Fruit fly (Drosophila melanogaster): ENCODE measurements around the gene schlank.

schlank gene

dm6 chrX:6304203-6304602 lies 37.2 kb upstream of the schlank start:
- TF ChIP-seq CG15710 (tag; optimal IDR thresholded peaks at IDR 0.05), result peak; percentile 10
- no peak for TF ChIP-seq CG8159 (tag; optimal IDR thresholded peaks at IDR 0.05)
- no peak for TF ChIP-seq CG12605 (GFP tag; IDR thresholded peaks at IDR 0.05)
- TF ChIP-seq CG9948 (tag; optimal IDR thresholded peaks at IDR 0.05), result peak; percentile 14
- TF ChIP-seq Pif1A (GFP tag; optimal IDR thresholded peaks at IDR 0.05), result no peak
- no peak for TF ChIP-seq CG10348 (GFP tag; IDR thresholded peaks at IDR 0.05)
- TF ChIP-seq CG8301 (tag; optimal IDR thresholded peaks at IDR 0.05), result peak; percentile 9
- TF ChIP-seq Snoo (tag; optimal IDR thresholded peaks at IDR 0.05), result no peak

- TF ChIP-seq CG8301 (tag; optimal IDR thresholded peaks at IDR 0.05) (no peak), Ets98B (GFP tag; IDR thresholded peaks at IDR 0.05) (no peak), CG8159 (tag; optimal IDR thresholded peaks at IDR 0.05) (no peak), CG17806 (tag; optimal IDR thresholded peaks at IDR 0.05) (no peak), CG4496 (GFP tag; IDR thresholded peaks at IDR 0.05) (no peak), rn (GFP tag; IDR thresholded peaks at IDR 0.05) (no peak), fd96Ca (GFP tag; IDR thresholded peaks at IDR 0.05) (no peak), Pif1B (GFP tag; optimal IDR thresholded peaks at IDR 0.05) (no peak), CG34367 (tag; optimal IDR thresholded peaks at IDR 0.05) (no peak), EcR (GFP tag; optimal IDR thresholded peaks at IDR 0.05) (no peak), CG9948 (tag; optimal IDR thresholded peaks at IDR 0.05) (no peak), Pif1A (GFP tag; optimal IDR thresholded peaks at IDR 0.05) (no peak), CG32121 (GFP tag; IDR thresholded peaks at IDR 0.05) (no peak), CG13204 (GFP tag; optimal IDR thresholded peaks at IDR 0.05) (no peak), CG12605 (GFP tag; IDR thresholded peaks at IDR 0.05) (no peak), CG15710 (tag; optimal IDR thresholded peaks at IDR 0.05) (no peak), D1 (tag; optimal IDR thresholded peaks at IDR 0.05) (no peak), gl (tag; optimal IDR thresholded peaks at IDR 0.05) (no peak)
Measured at dm6 chrX:6303675-6304074, 36.6 kb upstream of the schlank start, which contains the start of gene CG3823. TSS of gene CG3823 (plus strand) at chrX:6303975.

dm6 chrX:6303196-6303595 lies 36.2 kb upstream of the schlank start:
- no peak for TF ChIP-seq CG8159 (tag; optimal IDR thresholded peaks at IDR 0.05)
- TF ChIP-seq CG34367 (tag; optimal IDR thresholded peaks at IDR 0.05), result no peak
- TF ChIP-seq Snoo (tag; optimal IDR thresholded peaks at IDR 0.05), result no peak
- TF ChIP-seq rn (GFP tag; IDR thresholded peaks at IDR 0.05), result no peak
- TF ChIP-seq CG9948 (tag; optimal IDR thresholded peaks at IDR 0.05), result no peak
- no peak for TF ChIP-seq CG10348 (GFP tag; IDR thresholded peaks at IDR 0.05)
- no peak for TF ChIP-seq Pif1A (GFP tag; optimal IDR thresholded peaks at IDR 0.05)
- TF ChIP-seq EcR (GFP tag; optimal IDR thresholded peaks at IDR 0.05), result no peak
- TF ChIP-seq CG8301 (tag; optimal IDR thresholded peaks at IDR 0.05), result no peak
- no peak for TF ChIP-seq fd96Ca (GFP tag; IDR thresholded peaks at IDR 0.05)

dm6 chrX:6301052-6301451 lies 34.0 kb upstream of the schlank start, which contains the start of gene CG12219:
TSS of gene CG12219 (minus strand) at chrX:6301285.
- TF ChIP-seq CG13204 (GFP tag; optimal IDR thresholded peaks at IDR 0.05) (no peak), CG14655 (GFP tag; optimal IDR thresholded peaks at IDR 0.05) (no peak), D1 (tag; optimal IDR thresholded peaks at IDR 0.05) (no peak), CG8159 (tag; optimal IDR thresholded peaks at IDR 0.05) (no peak), Snoo (tag; optimal IDR thresholded peaks at IDR 0.05) (no peak)

dm6 chrX:6295129-6295539 lies 28.1 kb upstream of the schlank start, which contains the start of the genes CG15891 and CG3815:
TSS of gene CG15891 (minus strand) at chrX:6295345.
TSS of gene CG3815 (plus strand) at chrX:6295389.
- TF ChIP-seq CG4496 (GFP tag; IDR thresholded peaks at IDR 0.05) (no peak), Snoo (tag; optimal IDR thresholded peaks at IDR 0.05) (peak; percentile 57), CG13204 (GFP tag; optimal IDR thresholded peaks at IDR 0.05) (no peak), CG9948 (tag; optimal IDR thresholded peaks at IDR 0.05) (peak; percentile 14), CG17806 (tag; optimal IDR thresholded peaks at IDR 0.05) (peak; percentile 19), CG12605 (GFP tag; IDR thresholded peaks at IDR 0.05) (no peak), fd96Ca (GFP tag; IDR thresholded peaks at IDR 0.05) (peak; percentile 33; the same call in 1 of the 3 replicates), CG15710 (tag; optimal IDR thresholded peaks at IDR 0.05) (peak; percentile 53)

dm6 chrX:6294243-6294642 lies 27.2 kb upstream of the schlank start, which contains the start of gene CG15892:
TSS of gene CG15892 (minus strand) at chrX:6294343.
- TF ChIP-seq rn (GFP tag; IDR thresholded peaks at IDR 0.05) (no peak), fd96Ca (GFP tag; IDR thresholded peaks at IDR 0.05) (no peak), CG10348 (GFP tag; IDR thresholded peaks at IDR 0.05) (no peak), CG15710 (tag; optimal IDR thresholded peaks at IDR 0.05) (no peak), CG17806 (tag; optimal IDR thresholded peaks at IDR 0.05) (no peak), CG12605 (GFP tag; IDR thresholded peaks at IDR 0.05) (no peak), gl (tag; optimal IDR thresholded peaks at IDR 0.05) (no peak)

dm6 chrX:6291083-6291699 lies 24.2 kb upstream of the schlank start, which contains the start of the genes Rpt4 and mldr:
TSS of gene Rpt4 (minus strand) at chrX:6291245.
TSS of gene mldr (plus strand) at chrX:6291303.
- TF ChIP-seq CG4496 (GFP tag; IDR thresholded peaks at IDR 0.05), result no peak
- no peak for TF ChIP-seq CG32121 (GFP tag; IDR thresholded peaks at IDR 0.05)
- TF ChIP-seq CG12605 (GFP tag; IDR thresholded peaks at IDR 0.05), result no peak
- TF ChIP-seq CG15710 (tag; optimal IDR thresholded peaks at IDR 0.05), result no peak
- no peak for TF ChIP-seq D1 (tag; optimal IDR thresholded peaks at IDR 0.05)
- TF ChIP-seq CG17806 (tag; optimal IDR thresholded peaks at IDR 0.05), result no peak
- TF ChIP-seq CG10348 (GFP tag; IDR thresholded peaks at IDR 0.05), result no peak
- no peak for TF ChIP-seq Pif1A (GFP tag; optimal IDR thresholded peaks at IDR 0.05)
- TF ChIP-seq CG9948 (tag; optimal IDR thresholded peaks at IDR 0.05), result no peak
